Worm (Caenorhabditis elegans) whole organism, L4 larva: ENCODE results near the gene npr-21.
A peak's percentile ranks its signal among the peaks of the same experiment; 100 is the strongest.

Source experiments
- F10B5.3 ChIP-seq: sonication (generic microtip); optimal IDR thresholded peaks from 2 replicates; lab custom pipeline; 2016; ENCODE audit warnings: mild to moderate bottlenecking, missing genetic modification characterization, missing compliant biosample characterization
- F26F4.8 ChIP-seq: fragments of 200-800 bp; sonication (Bioruptor generic); conservative IDR thresholded peaks from 2 replicates; pipeline ENCODE4 v1.3.6; 2022; ENCODE audit warnings: missing genetic modification characterization, missing compliant biosample characterization
- T20F7.1 ChIP-seq: fragments of 200-800 bp; sonication (Bioruptor generic); optimal IDR thresholded peaks from 2 replicates; lab custom pipeline; 2018; ENCODE audit warnings: mild to moderate bottlenecking, missing genetic modification characterization, missing compliant biosample characterization
- aha-1 ChIP-seq: fragments of 150-350 bp; peaks from one replicate; lab custom pipeline; 2014; ENCODE audit warnings: missing biosample characterization, missing genetic modification characterization
- aly-2 ChIP-seq: sonication (generic microtip); optimal IDR thresholded peaks from 2 replicates; lab custom pipeline; 2018; ENCODE audit warnings: missing biosample characterization, missing genetic modification characterization
- ama-1 ChIP-seq: fragments of 150-350 bp; optimal IDR thresholded peaks from 2 replicates; lab custom pipeline; 2014; ENCODE audit warnings: inconsistent platforms, mixed read lengths
- attf-4 ChIP-seq: sonication (generic microtip); optimal IDR thresholded peaks from 3 replicates; lab custom pipeline; 2017; ENCODE audit warnings: missing biosample characterization, missing genetic modification characterization
- ceh-20 ChIP-seq: fragments of 200-800 bp; sonication (Bioruptor generic); IDR thresholded peaks from 2 replicates; pipeline ENCODE4 v1.3.6; 2022; ENCODE audit warnings: missing genetic modification reagents, missing genetic modification characterization, missing compliant biosample characterization
- ceh-62 ChIP-seq: sonication (generic microtip); optimal IDR thresholded peaks from 2 replicates; lab custom pipeline; 2017; ENCODE audit warnings: missing biosample characterization, missing genetic modification characterization
- daf-16 ChIP-seq, 3 experiments: sonication (generic microtip); optimal IDR thresholded peaks; 2 replicates each; lab custom pipeline; 2016 to 2017; ENCODE audit warnings: missing genetic modification characterization in 3 of 3, missing genetic modification reagents in 3 of 3, mild to moderate bottlenecking in 2 of 3, missing compliant biosample characterization in 2 of 3, missing biosample characterization in 1 of 3, moderate library complexity in 1 of 3
- dmd-6 ChIP-seq: fragments of 200-800 bp; sonication (Bioruptor generic); IDR thresholded peaks from 2 replicates; pipeline ENCODE4 v1.3.6; 2022; ENCODE audit warnings: missing genetic modification reagents, missing genetic modification characterization, missing compliant biosample characterization
- dve-1 ChIP-seq: sonication (generic microtip); optimal IDR thresholded peaks from 2 replicates; lab custom pipeline; 2017; ENCODE audit warnings: antibody characterized with exemption, mild to moderate bottlenecking, missing genetic modification characterization, missing compliant biosample characterization; ENCODE audit not compliant: insufficient read depth
- fkh-10 ChIP-seq: fragments of 150-350 bp; optimal IDR thresholded peaks from 2 replicates; lab custom pipeline; 2014; ENCODE audit warnings: missing biosample characterization, missing genetic modification reagents, missing genetic modification characterization
- hif-1 ChIP-seq, 2 experiments: sonication (generic microtip); optimal IDR thresholded peaks; 2 replicates each; lab custom pipeline; 2016 to 2017; ENCODE audit warnings: missing compliant biosample characterization in 2 of 2, missing genetic modification characterization in 2 of 2, missing genetic modification reagents in 2 of 2, missing genotype in 2 of 2, mild to moderate bottlenecking in 1 of 2
- hlh-11 ChIP-seq: fragments of 200-800 bp; sonication (Bioruptor generic); optimal IDR thresholded peaks from 2 replicates; lab custom pipeline; 2018; ENCODE audit warnings: mild to moderate bottlenecking, missing genetic modification characterization, missing compliant biosample characterization
- hlh-30 ChIP-seq: sonication (generic microtip); optimal IDR thresholded peaks from 2 replicates; lab custom pipeline; 2017; ENCODE audit warnings: antibody characterized with exemption, mild to moderate bottlenecking, missing genetic modification characterization, missing compliant biosample characterization; ENCODE audit not compliant: insufficient read depth
- hmg-1.1 ChIP-seq: fragments of 200-800 bp; sonication (Bioruptor generic); IDR thresholded peaks from 2 replicates; pipeline ENCODE4 v1.3.6; 2022; ENCODE audit warnings: missing genetic modification reagents, missing genetic modification characterization, missing compliant biosample characterization
- jun-1 ChIP-seq: fragments of 150-350 bp; optimal IDR thresholded peaks from 2 replicates; lab custom pipeline; 2014; ENCODE audit warnings: missing biosample characterization, missing genetic modification reagents, missing genetic modification characterization
- lin-15B ChIP-seq: fragments of 150-350 bp; sonication (generic microtip); optimal IDR thresholded peaks from 3 replicates; lab custom pipeline; 2014; ENCODE audit warnings: missing biosample characterization, missing genetic modification characterization
- lin-39 ChIP-seq: fragments of 150-350 bp; optimal IDR thresholded peaks from 2 replicates; lab custom pipeline; 2014; ENCODE audit warnings: missing biosample characterization, missing genetic modification reagents, missing genetic modification characterization
- lsy-2 ChIP-seq, 2 experiments: fragments of 150-350 bp in 1 of 2; sonication (generic microtip) in 1 of 2; optimal IDR thresholded peaks; 2 replicates each; lab custom pipeline; 2014 to 2017; ENCODE audit warnings: missing biosample characterization in 2 of 2, missing genetic modification characterization in 2 of 2
- mdl-1 ChIP-seq, 2 experiments: fragments of 150-350 bp in 1 of 2; sonication (generic microtip) in 1 of 2; optimal IDR thresholded peaks; 2 replicates each; lab custom pipeline; 2014 to 2017; ENCODE audit warnings: missing biosample characterization in 2 of 2, missing genetic modification characterization in 2 of 2
- mdt-29 ChIP-seq: fragments of 200-800 bp; sonication (Bioruptor generic); IDR thresholded peaks from 2 replicates; pipeline ENCODE4 v1.3.6; 2022; ENCODE audit warnings: missing genetic modification reagents, missing genetic modification characterization, missing compliant biosample characterization
- mes-2 ChIP-seq: sonication (generic microtip); optimal IDR thresholded peaks from 2 replicates; lab custom pipeline; 2016; ENCODE audit warnings: missing genotype, mild to moderate bottlenecking, missing genetic modification characterization, missing compliant biosample characterization; ENCODE audit not compliant: poor library complexity, severe bottlenecking
- mxl-3 ChIP-seq: fragments of 200-800 bp; sonication (Bioruptor generic); optimal IDR thresholded peaks from 2 replicates; lab custom pipeline; 2018; ENCODE audit warnings: mild to moderate bottlenecking, missing genetic modification characterization, missing compliant biosample characterization
- nhr-10 ChIP-seq: fragments of 150-350 bp; optimal IDR thresholded peaks from 2 replicates; lab custom pipeline; 2014; ENCODE audit warnings: missing biosample characterization, missing genetic modification characterization
- nhr-102 ChIP-seq: sonication (generic microtip); optimal IDR thresholded peaks from 2 replicates; lab custom pipeline; 2016; ENCODE audit warnings: mild to moderate bottlenecking, missing genetic modification characterization, moderate library complexity, missing compliant biosample characterization
- nhr-11 ChIP-seq: fragments of 150-350 bp; optimal IDR thresholded peaks from 2 replicates; lab custom pipeline; 2014; ENCODE audit warnings: missing biosample characterization, missing genetic modification characterization
- nhr-25 ChIP-seq: sonication (generic microtip); optimal IDR thresholded peaks from 2 replicates; lab custom pipeline; 2017; ENCODE audit warnings: missing genetic modification characterization, mild to moderate bottlenecking, missing compliant biosample characterization, antibody characterized with exemption, moderate library complexity, borderline replicate concordance; ENCODE audit not compliant: insufficient read depth
- nhr-28 ChIP-seq: fragments of 150-350 bp; optimal IDR thresholded peaks from 2 replicates; lab custom pipeline; 2014; ENCODE audit warnings: missing biosample characterization, missing genetic modification characterization
- nhr-41 ChIP-seq: fragments of 200-800 bp; sonication (Bioruptor generic); IDR thresholded peaks from 2 replicates; pipeline ENCODE4 v1.3.6; 2022; ENCODE audit warnings: missing genetic modification reagents, missing genetic modification characterization, missing compliant biosample characterization
- nhr-42 ChIP-seq: fragments of 200-800 bp; sonication (Bioruptor generic); IDR thresholded peaks from 2 replicates; pipeline ENCODE4 v1.3.6; 2022; ENCODE audit warnings: missing genetic modification characterization, missing compliant biosample characterization
- nhr-48 ChIP-seq: sonication (generic microtip); optimal IDR thresholded peaks from 2 replicates; lab custom pipeline; 2016; ENCODE audit warnings: mild to moderate bottlenecking, missing genetic modification characterization, missing compliant biosample characterization
- nhr-6 ChIP-seq: fragments of 150-350 bp; optimal IDR thresholded peaks from 2 replicates; lab custom pipeline; 2014; ENCODE audit warnings: missing biosample characterization, missing genetic modification characterization
- nhr-77 ChIP-seq: fragments of 150-350 bp; optimal IDR thresholded peaks from 2 replicates; lab custom pipeline; 2014; ENCODE audit warnings: missing biosample characterization, missing genetic modification characterization
- pha-4 ChIP-seq, 2 experiments: fragments of 150-350 bp in 1 of 2; fragments of 200-800 bp in 1 of 2; sonication (Bioruptor generic) in 1 of 2; IDR thresholded peaks in 1 of 2; optimal IDR thresholded peaks in 1 of 2; 2 replicates each; pipeline versions ENCODE4 v1.3.6 to Lab custom; 2014 to 2022; ENCODE audit warnings: missing genetic modification characterization in 2 of 2, missing genetic modification reagents in 2 of 2, missing biosample characterization in 1 of 2, missing compliant biosample characterization in 1 of 2
- pqm-1 ChIP-seq: sonication (generic microtip); optimal IDR thresholded peaks from 2 replicates; lab custom pipeline; 2017; ENCODE audit warnings: missing biosample characterization, missing genetic modification characterization
- snpc-1.2 ChIP-seq: fragments of 200-800 bp; sonication (Bioruptor generic); IDR thresholded peaks from 2 replicates; pipeline ENCODE4 v1.3.6; 2022; ENCODE audit warnings: missing genetic modification reagents, missing genetic modification characterization, missing compliant biosample characterization
- spr-3 ChIP-seq: fragments of 200-800 bp; sonication (Bioruptor generic); optimal IDR thresholded peaks from 2 replicates; lab custom pipeline; 2018; ENCODE audit warnings: mild to moderate bottlenecking, missing genetic modification characterization, missing compliant biosample characterization
- tra-1 ChIP-seq: fragments of 200-800 bp; sonication (Bioruptor generic); IDR thresholded peaks from 2 replicates; pipeline ENCODE4 v1.3.6; 2022; ENCODE audit warnings: missing genetic modification reagents, missing genetic modification characterization, missing compliant biosample characterization
- unc-62 ChIP-seq, 3 experiments: fragments of 150-350 bp in 1 of 3; sonication (generic microtip); optimal IDR thresholded peaks in 2 of 3; peaks in 1 of 3; 1 replicate in 1 of 3; 2 replicates in 2 of 3; lab custom pipeline; 2014 to 2017; ENCODE audit warnings: missing biosample characterization in 3 of 3, missing genetic modification characterization in 3 of 3, missing genetic modification reagents in 3 of 3, missing genotype in 1 of 3
- ztf-11 ChIP-seq: fragments of 150-350 bp; optimal IDR thresholded peaks from 2 replicates; lab custom pipeline; 2014; ENCODE audit warnings: missing biosample characterization, missing genetic modification characterization

Gene npr-21

DNA sequence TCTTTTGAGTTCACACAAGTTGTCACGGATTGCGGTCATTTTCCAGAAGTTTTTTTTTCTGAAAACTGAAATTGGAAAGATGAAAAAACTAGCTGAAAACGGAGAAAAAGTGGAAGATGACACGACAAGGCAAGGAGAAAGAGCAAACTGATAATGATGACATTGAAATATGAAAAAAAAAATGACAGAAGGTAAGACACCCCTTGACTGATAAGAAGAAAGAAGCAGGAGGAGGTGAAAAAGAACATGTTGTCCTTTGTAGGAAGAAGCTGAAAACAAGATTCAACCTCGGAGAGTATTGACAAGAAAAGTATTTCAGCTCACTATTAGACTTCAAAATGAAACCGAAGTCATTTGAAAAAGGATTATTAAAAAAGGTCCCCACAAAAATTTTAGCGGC lies 37.3 kb upstream of the npr-21 start, which contains the start of gene B0302.5:
Gene B0302.5, minus strand, starts transcription at position 58 of the 400 bp plus-strand sequence.
- no peak for TF ChIP-seq daf-16 (GFP tag; optimal IDR thresholded peaks at IDR 0.05; lab: Kevin White, UChicago)
- peak; percentile 73 for TF ChIP-seq daf-16 (tag; optimal IDR thresholded peaks at IDR 0.05; lab: Kevin White, UChicago)
- TF ChIP-seq pqm-1 (tag; lab: Kevin White, UChicago) = peak; percentile 84
- 0 out of 2 replicates have a peak, but pooled peaks have one; percentile 31 for TF ChIP-seq nhr-41 (GFP tag; lab: Robert Waterston, UW)
- no peak for TF ChIP-seq F26F4.8 (GFP tag; lab: Robert Waterston, UW)
- no peak for TF ChIP-seq aly-2 (tag; lab: Kevin White, UChicago)
- 0 out of 2 replicates have a peak, but pooled peaks have one; percentile 12 for TF ChIP-seq nhr-42
- TF ChIP-seq lin-39 = no peak
- TF ChIP-seq dmd-6 (GFP tag; lab: Robert Waterston, UW) = peak; percentile 61; the same call in 1 of the 2 replicates
- no peak for TF ChIP-seq nhr-10
- TF ChIP-seq hlh-11 (tag; lab: Kevin White, UChicago) = peak; percentile 56
- peak; percentile 9 for TF ChIP-seq nhr-6
- peak; percentile 19 for TF ChIP-seq dve-1
- peak; percentile 52 for TF ChIP-seq nhr-28 (tag; lab: Kevin White, UChicago)
- TF ChIP-seq, all 104 proteins: peak for 9

DNA sequence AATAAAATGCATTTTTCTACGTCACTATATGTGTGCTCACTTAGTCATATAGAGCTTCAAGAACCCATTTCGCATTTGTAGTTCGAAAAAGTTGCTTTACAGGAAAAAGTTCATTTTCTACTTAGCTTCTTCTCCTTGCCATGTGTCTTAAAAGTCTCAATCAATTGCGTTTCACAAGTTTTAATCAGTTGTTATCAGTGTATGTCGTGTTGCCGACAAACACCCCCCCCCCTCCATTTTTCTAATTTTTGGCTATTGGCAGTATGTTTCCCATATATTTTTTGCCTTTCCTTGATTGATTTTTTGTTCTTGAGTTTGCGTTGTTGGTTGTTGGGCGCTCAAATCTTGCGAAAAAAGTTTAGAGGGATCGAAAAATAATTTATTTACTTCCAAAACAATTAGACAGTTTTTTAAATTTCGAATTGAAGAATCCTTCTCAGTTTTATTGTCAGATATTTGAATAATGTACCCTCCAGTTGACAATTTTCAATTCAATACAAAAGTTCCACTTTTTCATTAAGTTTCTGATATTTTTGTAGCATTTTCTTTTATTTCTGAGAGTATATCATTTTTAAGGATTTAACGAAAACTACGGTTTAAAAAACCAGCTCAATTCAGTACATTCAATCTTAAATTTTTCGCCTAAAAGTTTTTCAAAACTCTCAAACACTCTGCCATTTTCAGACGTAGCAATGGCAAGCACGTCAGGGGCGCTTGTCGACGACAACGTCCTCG lies 28.1 kb upstream of the npr-21 start, which contains the start of gene sid-3:
Gene sid-3, plus strand, starts transcription at position 685 of the 735 bp plus-strand sequence.
- TF ChIP-seq mes-2 (tag; lab: Kevin White, UChicago) = peak; percentile 25
- no peak for TF ChIP-seq lsy-2 (tag; optimal IDR thresholded peaks at IDR 0.05; lab: Kevin White, UChicago)
- TF ChIP-seq T20F7.1 (GFP tag; lab: Kevin White, UChicago) = no peak
- peak; percentile 66; the same call in 1 of the 2 replicates for TF ChIP-seq tra-1 (GFP tag; lab: Robert Waterston, UW)
- peak; percentile 53 for TF ChIP-seq nhr-28 (tag; lab: Kevin White, UChicago)
- peak; percentile 75 for TF ChIP-seq pqm-1 (tag; lab: Kevin White, UChicago)
- TF ChIP-seq attf-4 (tag; lab: Kevin White, UChicago) = no peak
- TF ChIP-seq mxl-3 (GFP tag; lab: Kevin White, UChicago) = peak; percentile 23
- peak; percentile 80 for TF ChIP-seq dmd-6 (GFP tag; lab: Robert Waterston, UW)
- TF ChIP-seq aha-1 (tag; lab: Kevin White, UChicago) = peak; percentile 96
- peak; percentile 55 for TF ChIP-seq hlh-11 (tag; lab: Kevin White, UChicago)
- TF ChIP-seq ceh-62 (tag; lab: Kevin White, UChicago) = no peak
- no peak for TF ChIP-seq snpc-1.2 (GFP tag; lab: Robert Waterston, UW)
- no peak for TF ChIP-seq daf-16 (GFP tag; optimal IDR thresholded peaks at IDR 0.05; lab: Kevin White, UChicago)
- TF ChIP-seq daf-16 (tag; optimal IDR thresholded peaks at IDR 0.05; lab: Kevin White, UChicago) = peak; percentile 51
- peak; percentile 33 for TF ChIP-seq dve-1

DNA sequence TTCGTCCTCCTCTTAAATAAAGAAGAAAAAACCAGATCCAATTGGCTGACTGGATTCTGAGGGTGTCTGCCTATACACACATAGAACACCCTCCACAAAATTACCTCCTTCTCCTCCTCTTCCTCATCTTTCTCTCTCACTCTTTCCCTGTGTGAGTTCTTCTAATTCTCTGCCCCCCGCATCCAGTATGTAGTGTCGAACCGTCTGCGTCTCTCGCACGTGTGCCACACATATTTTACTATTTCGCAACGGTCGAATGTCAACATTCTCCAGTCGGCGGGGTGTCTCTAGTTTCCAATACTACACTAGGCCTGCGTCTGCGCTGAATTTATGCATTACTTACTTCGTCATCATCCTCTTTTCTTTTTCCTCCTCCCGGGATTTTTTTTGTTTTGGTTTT lies 26.6 kb upstream of the npr-21 start:
- TF ChIP-seq F10B5.3 (tag; lab: Kevin White, UChicago) (no peak), hlh-11 (tag; lab: Kevin White, UChicago) (peak; percentile 78), nhr-6 (peak; percentile 12), nhr-102 (tag; lab: Kevin White, UChicago) (peak; percentile 30), nhr-25 (tag; lab: Kevin White, UChicago) (peak; percentile 41), fkh-10 (GFP tag; lab: Kevin White, UChicago) (peak; percentile 58), hif-1 (tag; optimal IDR thresholded peaks at IDR 0.05; lab: Kevin White, UChicago) (peak in 1 of 2 experiments; percentile 30), lsy-2 (tag; optimal IDR thresholded peaks at IDR 0.05; lab: Kevin White, UChicago) (peak; percentile 50 to 66), unc-62 (GFP tag; optimal IDR thresholded peaks at IDR 0.05 in 1 of 2; lab: Kevin White, UChicago) (peak in 1 of 2 experiments; percentile 86), unc-62 (tag; optimal IDR thresholded peaks at IDR 0.05; lab: Kevin White, UChicago) (no peak), nhr-77 (no peak), pha-4 (GFP tag; IDR thresholded peaks at IDR 0.05; lab: Robert Waterston, UW) (no peak), pha-4 (tag; optimal IDR thresholded peaks at IDR 0.05; lab: Kevin White, UChicago) (peak; percentile 59), hlh-30 (tag; lab: Kevin White, UChicago) (peak; percentile 81), ztf-11 (tag; lab: Kevin White, UChicago) (no peak), mxl-3 (GFP tag; lab: Kevin White, UChicago) (peak; percentile 90), nhr-11 (tag; lab: Kevin White, UChicago) (peak; percentile 54), mdt-29 (no peak), mdl-1 (tag; optimal IDR thresholded peaks at IDR 0.05; lab: Kevin White, UChicago) (peak; percentile 98), ama-1 (lab: Kevin White, UChicago) (no peak), jun-1 (tag; lab: Kevin White, UChicago) (peak; percentile 12), spr-3 (GFP tag; lab: Kevin White, UChicago) (no peak), nhr-48 (tag; lab: Kevin White, UChicago) (peak; percentile 51), lin-15B (tag; lab: Kevin White, UChicago) (no peak), hmg-1.1 (GFP tag; lab: Robert Waterston, UW) (peak; percentile 91), ceh-20 (GFP tag; lab: Robert Waterston, UW) (peak; percentile 51; the same call in 1 of the 2 replicates)
